Fruit fly (Drosophila melanogaster): ENCODE data around the gene Pep.

DNA sequence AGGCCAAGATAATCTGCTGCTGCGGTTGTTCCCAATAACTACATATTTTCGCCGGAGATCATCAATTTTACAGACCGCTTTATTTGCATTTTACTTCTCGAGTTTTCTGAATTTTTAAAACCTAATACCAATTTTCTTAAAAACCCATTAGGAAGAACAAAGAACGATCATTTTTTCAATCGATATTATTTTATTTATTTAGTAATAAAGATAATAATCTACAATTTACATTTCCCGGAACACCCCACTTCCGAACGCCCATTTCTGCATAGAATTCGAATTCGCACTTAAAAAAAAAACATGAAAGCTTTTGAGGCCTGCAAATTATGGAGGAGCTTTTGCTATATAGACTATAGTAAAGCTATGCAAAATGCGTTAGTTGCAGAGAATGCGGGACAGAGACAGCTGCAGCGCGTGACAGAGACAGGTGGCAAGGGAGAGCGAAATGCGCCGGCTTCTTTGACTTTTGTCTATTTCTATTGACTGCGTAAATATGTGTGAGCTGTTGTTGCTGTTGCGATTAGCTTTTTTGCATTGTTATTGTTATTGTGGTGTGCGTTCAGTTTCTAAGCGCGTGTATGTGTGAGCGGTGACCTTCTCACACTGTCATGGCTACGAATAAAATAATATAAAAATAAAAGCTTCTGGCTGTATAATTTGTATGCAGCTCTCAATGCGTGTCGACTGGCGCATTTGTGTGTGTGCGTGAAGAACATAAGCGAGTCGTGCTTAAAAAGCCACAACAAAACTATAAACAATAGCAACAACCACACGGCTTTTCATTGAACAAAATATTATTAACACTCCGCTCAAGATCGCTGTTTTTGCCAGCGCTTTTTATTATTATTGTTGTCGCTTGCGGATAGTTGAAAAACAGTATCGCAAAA is 41.1 kb downstream of the Pep start:
- no peak for TF ChIP-seq ttk (optimal IDR thresholded peaks at IDR 0.05)
- TF ChIP-seq h (optimal IDR thresholded peaks at IDR 0.05), result no peak
- TF ChIP-seq Sin3A (optimal IDR thresholded peaks at IDR 0.05), result no peak

Measured in Kc167 (cell line).